ENCODE assay signal across 2 worm cellular contexts in genomic region chrII:9937611-9938010, ce11.
TF ChIP-seq lines count a peak whose summit lies in the region.

No protein-coding gene starts in this region.

TF ChIP-seq in whole organism, L1 larva, 84 proteins besides CTCF, POLR2A, EP300 and RAD21 (continued from another document):
- TF ChIP-seq C16A3.4 (tag; optimal IDR thresholded peaks at IDR 0.05; lab: Kevin White, UChicago): peak; percentile 86
- TF ChIP-seq lin-39 (tag; optimal IDR thresholded peaks at IDR 0.05; lab: Kevin White, UChicago): peak; percentile 42
- peak; percentile 75 to 87 for TF ChIP-seq lin-35 (GFP tag; optimal IDR thresholded peaks at IDR 0.05; lab: Kevin White, UChicago)
- no peak for TF ChIP-seq unc-30 (tag; optimal IDR thresholded peaks at IDR 0.05; lab: Kevin White, UChicago)
- TF ChIP-seq blmp-1 (tag; optimal IDR thresholded peaks at IDR 0.05; lab: Kevin White, UChicago): peak; percentile 97
- no peak; the same call in 1 of the 2 replicates for TF ChIP-seq unc-98 (GFP tag; IDR thresholded peaks at IDR 0.05; lab: Robert Waterston, UW)
- no peak for TF ChIP-seq zip-4 (GFP tag; optimal IDR thresholded peaks at IDR 0.05; lab: Kevin White, UChicago)
- TF ChIP-seq rnt-1 (tag; optimal IDR thresholded peaks at IDR 0.05; lab: Kevin White, UChicago): peak; percentile 76
- TF ChIP-seq efl-1 (optimal IDR thresholded peaks at IDR 0.05; lab: Kevin White, UChicago): peak; percentile 62 to 74
- TF ChIP-seq efl-1 (GFP tag; optimal IDR thresholded peaks at IDR 0.05 in 1 of 2; lab: Kevin White, UChicago): peak; percentile 68 to 96
- peak; percentile 11 for TF ChIP-seq lin-15B (tag; optimal IDR thresholded peaks at IDR 0.05; lab: Kevin White, UChicago)
- no peak for TF ChIP-seq sox-4 (tag; optimal IDR thresholded peaks at IDR 0.05; lab: Kevin White, UChicago)
- peak; percentile 51 for TF ChIP-seq skn-1 (tag; optimal IDR thresholded peaks at IDR 0.05; lab: Kevin White, UChicago)
TF ChIP-seq in whole organism, L1 larva: peak in this region for 46.

TF ChIP-seq in whole organism, L4 larva, 104 proteins besides CTCF, POLR2A, EP300 and RAD21 (continued from another document):
- TF ChIP-seq gei-8 (GFP tag; optimal IDR thresholded peaks at IDR 0.05; lab: Kevin White, UChicago) (no peak), lin-15B (tag; optimal IDR thresholded peaks at IDR 0.05; lab: Kevin White, UChicago) (no peak), egl-27 (tag; optimal IDR thresholded peaks at IDR 0.05; lab: Kevin White, UChicago) (no peak), ctbp-1 (GFP tag; IDR thresholded peaks at IDR 0.05; lab: Robert Waterston, UW) (no peak), mdl-1 (tag; optimal IDR thresholded peaks at IDR 0.05; lab: Kevin White, UChicago) (peak; percentile 41 to 91), tag-97 (GFP tag; IDR thresholded peaks at IDR 0.05; lab: Robert Waterston, UW) (no peak), rbr-2 (tag; optimal IDR thresholded peaks at IDR 0.05; lab: Kevin White, UChicago) (no peak), Y48G9A.11 (GFP tag; IDR thresholded peaks at IDR 0.05; lab: Robert Waterston, UW) (no peak), aly-2 (tag; optimal IDR thresholded peaks at IDR 0.05; lab: Kevin White, UChicago) (no peak)
